Fruit fly (Drosophila melanogaster) whole organism, embryonic: ENCODE measurements around the gene Ndfip.

Experiments used
- Abd-B ChIP-seq: fragments of 200-800 bp; sonication (Bioruptor generic); optimal IDR thresholded peaks from 2 replicates; lab custom pipeline; 2018; ENCODE audit warnings: missing biosample characterization, mild to moderate bottlenecking, missing genetic modification characterization, moderate library complexity
- Atf-2 ChIP-seq: fragments of 200-800 bp; sonication (Bioruptor generic); optimal IDR thresholded peaks from 2 replicates; lab custom pipeline; 2016; ENCODE audit warnings: missing biosample characterization, missing genetic modification characterization
- Awh ChIP-seq: fragments of 200-800 bp; sonication (Bioruptor generic); IDR thresholded peaks from 2 replicates; pipeline ENCODE4, ENCODE4 v1.3.6; 2022; ENCODE audit warnings: missing biosample characterization, missing genetic modification characterization
- Bdp1 ChIP-seq: fragments of 200-800 bp; sonication (Bioruptor generic); optimal IDR thresholded peaks from 3 replicates; lab custom pipeline; 2016; ENCODE audit warnings: missing biosample characterization, missing genetic modification characterization
- BtbVII ChIP-seq: fragments of 200-800 bp; sonication (Bioruptor generic); optimal IDR thresholded peaks from 3 replicates; lab custom pipeline; 2017; ENCODE audit warnings: missing biosample characterization, mild to moderate bottlenecking, missing genetic modification characterization
- CG10431 ChIP-seq: fragments of 200-800 bp; sonication (Bioruptor generic); optimal IDR thresholded peaks from 3 replicates; lab custom pipeline; 2018; ENCODE audit warnings: missing biosample characterization, mild to moderate bottlenecking, missing genetic modification characterization
- CG11247 ChIP-seq: fragments of 200-800 bp; sonication (Bioruptor generic); IDR thresholded peaks from 2 replicates; pipeline ENCODE4 v1.3.6; 2022; ENCODE audit warnings: missing biosample characterization, missing genetic modification characterization
- CG11398 ChIP-seq: fragments of 200-800 bp; sonication (Bioruptor generic); optimal IDR thresholded peaks from 2 replicates; lab custom pipeline; 2016; ENCODE audit warnings: missing biosample characterization, missing genetic modification characterization
- CG11456 ChIP-seq: fragments of 200-800 bp; sonication (Bioruptor generic); IDR thresholded peaks from 3 replicates; pipeline ENCODE4 v1.3.6; 2022; ENCODE audit warnings: missing biosample characterization, missing genetic modification characterization
- CG12769 ChIP-seq: fragments of 200-800 bp; sonication (Bioruptor generic); optimal IDR thresholded peaks from 2 replicates; lab custom pipeline; 2019; ENCODE audit warnings: missing biosample characterization, mild to moderate bottlenecking, missing genetic modification characterization, moderate library complexity
- CG13123 ChIP-seq: fragments of 200-800 bp; sonication (Bioruptor generic); optimal IDR thresholded peaks from 2 replicates; lab custom pipeline; 2016; ENCODE audit warnings: missing biosample characterization, missing genetic modification characterization
- CG13424 ChIP-seq: fragments of 200-800 bp; sonication (Bioruptor generic); optimal IDR thresholded peaks from 2 replicates; lab custom pipeline; 2019; ENCODE audit warnings: missing biosample characterization, mild to moderate bottlenecking, missing genetic modification characterization, moderate library complexity
- CG14667 ChIP-seq: fragments of 200-800 bp; sonication (Bioruptor generic); IDR thresholded peaks from 2 replicates; pipeline ENCODE4 v1.3.6; 2022; ENCODE audit warnings: missing biosample characterization, missing genetic modification characterization
- CG15696 ChIP-seq: fragments of 200-800 bp; sonication (Bioruptor generic); optimal IDR thresholded peaks from 2 replicates; lab custom pipeline; 2019; ENCODE audit warnings: missing biosample characterization, mild to moderate bottlenecking, missing genetic modification characterization, moderate library complexity
- CG17385 ChIP-seq: fragments of 200-800 bp; sonication (Bioruptor generic); optimal IDR thresholded peaks from 3 replicates; lab custom pipeline; 2018; ENCODE audit warnings: missing biosample characterization, mild to moderate bottlenecking, missing genetic modification characterization
- CG18476 ChIP-seq: fragments of 200-800 bp; sonication (Bioruptor generic); optimal IDR thresholded peaks from 2 replicates; lab custom pipeline; 2016; ENCODE audit warnings: missing biosample characterization, mild to moderate bottlenecking, missing genetic modification characterization
- CG31388 ChIP-seq: fragments of 200-800 bp; sonication (Bioruptor generic); optimal IDR thresholded peaks from 2 replicates; lab custom pipeline; 2016; ENCODE audit warnings: missing biosample characterization, missing genetic modification characterization
- CG33557 ChIP-seq: fragments of 200-800 bp; sonication (Bioruptor generic); optimal IDR thresholded peaks from 2 replicates; lab custom pipeline; 2019; ENCODE audit warnings: missing biosample characterization, mild to moderate bottlenecking, missing genetic modification characterization, moderate library complexity
- CG4707 ChIP-seq: fragments of 200-800 bp; sonication (Bioruptor generic); optimal IDR thresholded peaks from 2 replicates; lab custom pipeline; 2018; ENCODE audit warnings: missing biosample characterization, mild to moderate bottlenecking, missing genetic modification characterization, moderate library complexity
- CG5953 ChIP-seq: fragments of 200-800 bp; sonication (Bioruptor generic); IDR thresholded peaks from 2 replicates; pipeline ENCODE4 v1.3.6; 2022; ENCODE audit warnings: missing biosample characterization, missing genetic modification characterization
- CG6272 ChIP-seq: fragments of 200-800 bp; sonication (Bioruptor generic); IDR thresholded peaks from 2 replicates; pipeline ENCODE4 v1.3.6; 2022; ENCODE audit warnings: missing biosample characterization, missing genetic modification characterization
- CG6854 ChIP-seq: fragments of 200-800 bp; sonication (Bioruptor generic); optimal IDR thresholded peaks from 3 replicates; lab custom pipeline; 2017; ENCODE audit warnings: missing biosample characterization, mild to moderate bottlenecking, missing genetic modification characterization
- CG7271 ChIP-seq: fragments of 200-800 bp; sonication (Bioruptor generic); optimal IDR thresholded peaks from 2 replicates; lab custom pipeline; 2018; ENCODE audit warnings: missing biosample characterization, mild to moderate bottlenecking, missing genetic modification characterization, moderate library complexity
- Dp ChIP-seq: fragments of 200-800 bp; sonication (Bioruptor generic); optimal IDR thresholded peaks from 2 replicates; lab custom pipeline; 2018; ENCODE audit warnings: missing biosample characterization, mild to moderate bottlenecking, missing genetic modification characterization, moderate library complexity
- Ets97D ChIP-seq: fragments of 200-800 bp; sonication (Bioruptor generic); optimal IDR thresholded peaks from 3 replicates; lab custom pipeline; 2016; ENCODE audit warnings: missing biosample characterization, missing genetic modification characterization
- Hmx ChIP-seq: fragments of 200-800 bp; sonication (Bioruptor generic); optimal IDR thresholded peaks from 2 replicates; lab custom pipeline; 2016; ENCODE audit warnings: missing biosample characterization, missing genetic modification characterization
- Mes4 ChIP-seq: fragments of 200-800 bp; sonication (Bioruptor generic); optimal IDR thresholded peaks from 2 replicates; lab custom pipeline; 2016; ENCODE audit warnings: missing biosample characterization, missing genetic modification characterization
- Optix ChIP-seq: fragments of 200-800 bp; sonication (Bioruptor generic); IDR thresholded peaks from 3 replicates; pipeline ENCODE4 v1.3.6; 2022; ENCODE audit warnings: missing biosample characterization, missing genetic modification characterization
- cas ChIP-seq: fragments of 200-800 bp; sonication (Bioruptor generic); IDR thresholded peaks from 2 replicates; pipeline ENCODE4 v1.3.6; 2022; ENCODE audit warnings: missing biosample characterization, missing genetic modification characterization
- caup ChIP-seq: fragments of 200-800 bp; sonication (Bioruptor generic); optimal IDR thresholded peaks from 3 replicates; lab custom pipeline; 2017; ENCODE audit warnings: missing biosample characterization, mild to moderate bottlenecking, missing genetic modification characterization, moderate library complexity; ENCODE audit not compliant: severe bottlenecking
- chm ChIP-seq: fragments of 200-800 bp; sonication (Bioruptor generic); IDR thresholded peaks from 2 replicates; pipeline ENCODE4 v1.3.6; 2022; ENCODE audit warnings: missing biosample characterization, missing genetic modification characterization
- croc ChIP-seq: fragments of 200-800 bp; sonication (Bioruptor generic); conservative IDR thresholded peaks from 3 replicates; pipeline ENCODE4 v1.3.6; 2022; ENCODE audit warnings: missing biosample characterization, missing genetic modification characterization
- danr ChIP-seq: fragments of 200-800 bp; sonication (Bioruptor generic); IDR thresholded peaks from 2 replicates; pipeline ENCODE4 v1.3.6; 2022; ENCODE audit warnings: missing biosample characterization, missing genetic modification characterization
- dati ChIP-seq: fragments of 200-800 bp; sonication (Bioruptor generic); IDR thresholded peaks from 2 replicates; pipeline ENCODE4 v1.3.6; 2022; ENCODE audit warnings: missing biosample characterization, missing genetic modification characterization
- eve ChIP-seq, 2 experiments: fragments of >200 bp; optimal IDR thresholded peaks; 2 replicates each; lab custom pipeline; 2017; ENCODE audit warnings: missing biosample characterization in 2 of 2, missing genetic modification characterization in 2 of 2
- fd3F ChIP-seq: fragments of 200-800 bp; sonication (Bioruptor generic); optimal IDR thresholded peaks from 2 replicates; lab custom pipeline; 2018; ENCODE audit warnings: missing biosample characterization, mild to moderate bottlenecking, missing genetic modification characterization, moderate library complexity
- fu2 ChIP-seq: fragments of 200-800 bp; sonication (Bioruptor generic); optimal IDR thresholded peaks from 2 replicates; lab custom pipeline; 2016; ENCODE audit warnings: missing biosample characterization, missing genetic modification characterization
- gro ChIP-seq: fragments of 200-800 bp; sonication (Bioruptor generic); optimal IDR thresholded peaks from 2 replicates; lab custom pipeline; 2016; ENCODE audit warnings: missing biosample characterization, missing genetic modification characterization
- mirr ChIP-seq: fragments of 200-800 bp; sonication (Bioruptor generic); optimal IDR thresholded peaks from 3 replicates; lab custom pipeline; 2018; ENCODE audit warnings: missing biosample characterization, mild to moderate bottlenecking, missing genetic modification characterization
- nau ChIP-seq: fragments of 200-800 bp; sonication (Bioruptor generic); optimal IDR thresholded peaks from 3 replicates; lab custom pipeline; 2017; ENCODE audit warnings: missing biosample characterization, mild to moderate bottlenecking, missing genetic modification characterization, missing genetic modification reagents
- nerfin-2 ChIP-seq: fragments of 200-800 bp; sonication (Bioruptor generic); IDR thresholded peaks from 2 replicates; pipeline ENCODE4 v1.3.6; 2022; ENCODE audit warnings: missing biosample characterization, missing genetic modification characterization; ENCODE audit not compliant: partially characterized antibody
- pros ChIP-seq: fragments of 200-800 bp; sonication (Bioruptor generic); optimal IDR thresholded peaks from 3 replicates; lab custom pipeline; 2019; ENCODE audit warnings: missing biosample characterization, mild to moderate bottlenecking, missing genetic modification characterization, moderate library complexity
- schlank ChIP-seq: fragments of 200-800 bp; sonication (Bioruptor generic); optimal IDR thresholded peaks from 2 replicates; lab custom pipeline; 2018; ENCODE audit warnings: missing biosample characterization, mild to moderate bottlenecking, missing genetic modification characterization
- so ChIP-seq: fragments of 200-800 bp; sonication (Bioruptor generic); IDR thresholded peaks from 3 replicates; pipeline ENCODE4 v1.3.6; 2022; ENCODE audit warnings: missing biosample characterization, missing genetic modification characterization
- trh ChIP-seq: fragments of 200-800 bp; sonication (Bioruptor generic); optimal IDR thresholded peaks from 2 replicates; lab custom pipeline; 2016; ENCODE audit warnings: missing biosample characterization, missing genetic modification characterization
- tx ChIP-seq: fragments of 200-800 bp; sonication (Bioruptor generic); optimal IDR thresholded peaks from 2 replicates; lab custom pipeline; 2016; ENCODE audit warnings: missing biosample characterization, missing genetic modification characterization
- unpg ChIP-seq: fragments of 200-800 bp; sonication (Bioruptor generic); optimal IDR thresholded peaks from 3 replicates; lab custom pipeline; 2018; ENCODE audit warnings: missing biosample characterization, mild to moderate bottlenecking, missing genetic modification characterization, moderate library complexity
- usp ChIP-seq: fragments of >200 bp; optimal IDR thresholded peaks from 2 replicates; lab custom pipeline; 2017; ENCODE audit warnings: missing biosample characterization, missing genetic modification characterization
- zen2 ChIP-seq: fragments of 200-800 bp; sonication (Bioruptor generic); IDR thresholded peaks from 3 replicates; pipeline ENCODE4 v1.3.6; 2022; ENCODE audit warnings: missing biosample characterization, missing genetic modification characterization; ENCODE audit not compliant: partially characterized antibody

Gene Ndfip

dm6 chr3L:17658423-17659267 is 4.6 kb upstream of the Ndfip start (continued):
- TF ChIP-seq chm (peak; percentile 88; the same call in 1 of the 2 replicates), CG10431 (GFP tag; lab: Kevin White, UChicago) (peak; percentile 32), CG11398 (peak; percentile 82), trh (GFP tag; lab: Kevin White, UChicago) (peak; percentile 59), Ets97D (GFP tag; lab: Kevin White, UChicago) (peak; percentile 66), usp (GFP tag; lab: Kevin White, UChicago) (no peak), CG5953 (peak; percentile 84), zen2 (GFP tag; lab: Robert Waterston, UW) (no peak), tx (GFP tag; lab: Kevin White, UChicago) (peak; percentile 84), CG7271 (tag; lab: Kevin White, UChicago) (no peak), cas (GFP tag; lab: Robert Waterston, UW) (peak; percentile 85), CG13123 (GFP tag; lab: Kevin White, UChicago) (peak; percentile 61), eve (GFP tag; optimal IDR thresholded peaks at IDR 0.05; lab: Kevin White, UChicago) (peak in 1 of 2 experiments; percentile 94), schlank (tag; lab: Kevin White, UChicago) (peak; percentile 92), Bdp1 (GFP tag; lab: Kevin White, UChicago) (peak; percentile 85), CG6854 (GFP tag; lab: Kevin White, UChicago) (peak; percentile 72), unpg (GFP tag; lab: Kevin White, UChicago) (peak; percentile 91), CG17385 (peak; percentile 77), caup (GFP tag; lab: Kevin White, UChicago) (peak; percentile 91), Abd-B (GFP tag; lab: Kevin White, UChicago) (peak; percentile 71), fu2 (GFP tag; lab: Kevin White, UChicago) (peak; percentile 92), mirr (peak; percentile 82), Dp (GFP tag; lab: Kevin White, UChicago) (no peak), CG14667 (GFP tag; lab: Robert Waterston, UW) (peak; percentile 91), CG33557 (peak; percentile 19), CG18476 (GFP tag; lab: Kevin White, UChicago) (peak; percentile 65), nau (peak; percentile 78), pros (GFP tag; lab: Kevin White, UChicago) (no peak), CG11247 (GFP tag; lab: Robert Waterston, UW) (peak; percentile 93), dati (peak; percentile 76), fd3F (GFP tag; lab: Kevin White, UChicago) (peak; percentile 82), CG6272 (GFP tag; lab: Robert Waterston, UW) (peak; percentile 86), Mes4 (GFP tag; lab: Kevin White, UChicago) (peak; percentile 69), CG11456 (GFP tag; lab: Robert Waterston, UW) (peak; percentile 94), Hmx (GFP tag; lab: Kevin White, UChicago) (peak; percentile 64), CG31388 (GFP tag; lab: Kevin White, UChicago) (peak; percentile 68), CG13424 (tag; lab: Kevin White, UChicago) (peak; percentile 69), CG15696 (tag; lab: Kevin White, UChicago) (peak; percentile 50), croc (GFP tag; lab: Robert Waterston, UW) (peak; percentile 62; the same call in 2 of the 3 replicates), gro (GFP tag; lab: Kevin White, UChicago) (peak; percentile 96), so (GFP tag; lab: Robert Waterston, UW) (peak; percentile 92), Atf-2 (GFP tag; lab: Kevin White, UChicago) (peak; percentile 72), CG12769 (tag; lab: Kevin White, UChicago) (peak; percentile 97), CG4707 (GFP tag; lab: Kevin White, UChicago) (peak; percentile 70), Optix (GFP tag; lab: Robert Waterston, UW) (peak; percentile 91), BtbVII (GFP tag; lab: Kevin White, UChicago) (peak; percentile 89), Awh (GFP tag; lab: Robert Waterston, UW) (peak; percentile 86), nerfin-2 (GFP tag; lab: Robert Waterston, UW) (no peak), danr (peak; percentile 83)
